Worm (Caenorhabditis elegans) whole organism, L3 larva: ENCODE measurements around the gene Y54E2A.8.

ENCODE experiments used
- R02D3.7 ChIP-seq: fragments of 150-350 bp; optimal IDR thresholded peaks from 2 replicates; lab custom pipeline; 2014; ENCODE audit warnings: missing biosample characterization, missing genetic modification characterization
- ceh-28 ChIP-seq: fragments of 150-350 bp; optimal IDR thresholded peaks from 2 replicates; lab custom pipeline; 2014; ENCODE audit warnings: missing biosample characterization, missing genetic modification reagents, missing genetic modification characterization
- ceh-82 ChIP-seq: fragments of 150-350 bp; optimal IDR thresholded peaks from 2 replicates; lab custom pipeline; 2014; ENCODE audit warnings: missing biosample characterization, missing genetic modification characterization
- jun-1 ChIP-seq: fragments of 150-350 bp; optimal IDR thresholded peaks from 2 replicates; lab custom pipeline; 2014; ENCODE audit warnings: missing biosample characterization, missing genetic modification reagents, missing genetic modification characterization
- nhr-23 ChIP-seq: fragments of 150-350 bp; optimal IDR thresholded peaks from 2 replicates; lab custom pipeline; 2014; ENCODE audit warnings: missing biosample characterization, missing genetic modification reagents, missing genetic modification characterization
- nhr-237 ChIP-seq: fragments of 150-350 bp; optimal IDR thresholded peaks from 2 replicates; lab custom pipeline; 2014; ENCODE audit warnings: missing biosample characterization, missing genetic modification characterization
- nhr-25 ChIP-seq: sonication (generic microtip); optimal IDR thresholded peaks from 2 replicates; lab custom pipeline; 2017; ENCODE audit warnings: missing biosample characterization, missing genetic modification characterization
- nhr-77 ChIP-seq: fragments of 150-350 bp; optimal IDR thresholded peaks from 2 replicates; lab custom pipeline; 2014; ENCODE audit warnings: missing biosample characterization, missing genetic modification characterization
- skn-1 ChIP-seq: fragments of 150-350 bp; optimal IDR thresholded peaks from 2 replicates; lab custom pipeline; 2014; ENCODE audit warnings: missing biosample characterization, missing genetic modification characterization
- unc-39 ChIP-seq: sonication (generic microtip); optimal IDR thresholded peaks from 4 replicates; lab custom pipeline; 2017; ENCODE audit warnings: missing biosample characterization, missing genetic modification characterization

ce11 chrII:14810609-14811008, 32.5 kb downstream of the Y54E2A.8 start:
- TF ChIP-seq nhr-77 (tag; lab: Kevin White, UChicago) (no peak), jun-1 (tag; lab: Kevin White, UChicago) (no peak), R02D3.7 (tag; lab: Kevin White, UChicago) (no peak), nhr-25 (tag; lab: Kevin White, UChicago) (no peak), skn-1 (tag; lab: Kevin White, UChicago) (no peak), nhr-237 (no peak), ceh-28 (tag; lab: Kevin White, UChicago) (no peak), unc-39 (tag; lab: Kevin White, UChicago) (no peak), ceh-82 (no peak), nhr-23 (tag; lab: Kevin White, UChicago) (no peak)
